Worm (Caenorhabditis elegans) whole organism, young adult: ENCODE measurements around the gene abhd-5.1.
A peak's percentile ranks its signal among the peaks of the same experiment; 100 is the strongest.

Source experiments
- B0261.1 ChIP-seq: sonication (generic microtip); optimal IDR thresholded peaks from 2 replicates; lab custom pipeline; 2016; ENCODE audit warnings: mild to moderate bottlenecking, missing genetic modification characterization, moderate library complexity, missing compliant biosample characterization
- C06A6.2 ChIP-seq: fragments of 200-800 bp; sonication (Bioruptor generic); conservative IDR thresholded peaks from 2 replicates; pipeline ENCODE4 v1.3.6; 2022; ENCODE audit warnings: missing genetic modification characterization, missing compliant biosample characterization
- F22D6.2 ChIP-seq: sonication (generic microtip); optimal IDR thresholded peaks from 2 replicates; lab custom pipeline; 2016; ENCODE audit warnings: mild to moderate bottlenecking, missing genetic modification characterization, missing compliant biosample characterization
- F57C9.4 ChIP-seq: sonication (generic microtip); optimal IDR thresholded peaks from 2 replicates; lab custom pipeline; 2017; ENCODE audit warnings: mild to moderate bottlenecking, missing genetic modification characterization, missing compliant biosample characterization
- ama-1 ChIP-seq, 3 experiments: fragments of 150-350 bp in 1 of 3; sonication (generic microtip) in 2 of 3; optimal IDR thresholded peaks; 2 replicates each; lab custom pipeline; 2014 to 2018; ENCODE audit warnings: missing biosample characterization in 2 of 3, missing genetic modification characterization in 2 of 3, missing genetic modification reagents in 2 of 3
- dpl-1 ChIP-seq: fragments of 150-350 bp; optimal IDR thresholded peaks from 2 replicates; lab custom pipeline; 2014; ENCODE audit warnings: missing biosample characterization, missing genetic modification reagents, missing genetic modification characterization
- ets-4 ChIP-seq: fragments of 200-800 bp; sonication (Bioruptor generic); optimal IDR thresholded peaks from 2 replicates; lab custom pipeline; 2018; ENCODE audit warnings: mild to moderate bottlenecking, missing genetic modification characterization, missing compliant biosample characterization
- hrde-1 ChIP-seq: sonication (generic microtip); optimal IDR thresholded peaks from 2 replicates; lab custom pipeline; 2016; ENCODE audit warnings: missing genetic modification characterization, mild to moderate bottlenecking, missing compliant biosample characterization, moderate library complexity, missing genotype, missing genetic modification reagents, borderline replicate concordance
- nfya-1 ChIP-seq: sonication (generic microtip); optimal IDR thresholded peaks from 2 replicates; lab custom pipeline; 2017; ENCODE audit warnings: antibody characterized with exemption, missing compliant biosample characterization, missing genetic modification characterization, borderline replicate concordance; ENCODE audit not compliant: insufficient read depth
- pbrm-1 ChIP-seq: fragments of 200-800 bp; sonication (Bioruptor generic); IDR thresholded peaks from 2 replicates; pipeline ENCODE4 v1.3.6; 2022; ENCODE audit warnings: missing genetic modification reagents, missing genetic modification characterization, missing compliant biosample characterization
- sea-2 ChIP-seq: fragments of 200-800 bp; sonication (Bioruptor generic); IDR thresholded peaks from 2 replicates; pipeline ENCODE4 v1.3.6; 2022; ENCODE audit warnings: missing genetic modification characterization, missing compliant biosample characterization
- unc-130 ChIP-seq: sonication (generic microtip); optimal IDR thresholded peaks from 2 replicates; lab custom pipeline; 2016; ENCODE audit warnings: missing genetic modification reagents, missing genetic modification characterization, missing compliant biosample characterization
- zfh-2 ChIP-seq: fragments of 200-800 bp; sonication (Bioruptor generic); conservative IDR thresholded peaks from 2 replicates; pipeline ENCODE4 v1.3.6; 2022; ENCODE audit warnings: missing genetic modification reagents, missing genetic modification characterization, missing compliant biosample characterization

DNA sequence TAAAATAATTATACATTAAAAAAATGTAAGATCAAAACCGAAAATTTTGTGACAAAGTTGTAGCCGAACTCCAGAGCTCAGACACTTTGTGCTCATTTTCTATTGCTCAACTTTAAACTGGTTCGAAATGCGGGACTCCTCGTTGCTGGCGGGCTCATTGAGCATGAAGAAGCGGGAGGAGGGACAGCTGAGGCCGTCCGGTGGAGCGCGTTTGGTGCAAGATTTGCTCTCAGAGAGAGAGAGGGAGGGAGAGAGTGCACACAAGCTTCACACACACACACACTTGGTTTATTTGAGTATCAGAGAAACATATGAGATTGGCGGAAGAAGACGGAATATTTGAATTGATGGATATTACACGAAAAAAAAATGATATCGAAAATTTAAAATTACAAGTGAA is 36.8 kb upstream of the abhd-5.1 start:
- TF ChIP-seq hrde-1 (no peak), dpl-1 (GFP tag; lab: Kevin White, UChicago) (peak; percentile 5), ama-1 (optimal IDR thresholded peaks at IDR 0.05; lab: Kevin White, UChicago) (no peak), ama-1 (GFP tag; optimal IDR thresholded peaks at IDR 0.05; lab: Kevin White, UChicago) (no peak), unc-130 (GFP tag; lab: Kevin White, UChicago) (no peak), F22D6.2 (tag; lab: Kevin White, UChicago) (no peak), zfh-2 (peak; percentile 89), F57C9.4 (tag; lab: Kevin White, UChicago) (no peak), C06A6.2 (GFP tag; lab: Robert Waterston, UW) (no peak), B0261.1 (tag; lab: Kevin White, UChicago) (no peak), sea-2 (no peak), nfya-1 (tag; lab: Kevin White, UChicago) (no peak), pbrm-1 (GFP tag; lab: Robert Waterston, UW) (no peak), ets-4 (GFP tag; lab: Kevin White, UChicago) (no peak)
